Worm (Caenorhabditis elegans) whole organism, mixed stage, embryonic: ENCODE results near the gene sre-31.

Experiments used
- ceh-43 ChIP-seq: fragments of 200-800 bp; sonication (Bioruptor generic); optimal IDR thresholded peaks from 2 replicates; lab custom pipeline; 2018; ENCODE audit warnings: mild to moderate bottlenecking, missing genetic modification characterization, moderate library complexity, missing compliant biosample characterization
- ces-1 ChIP-seq: fragments of 150-350 bp; optimal IDR thresholded peaks from 2 replicates; lab custom pipeline; 2014; ENCODE audit warnings: missing biosample characterization, missing genetic modification reagents, missing genetic modification characterization
- ham-2 ChIP-seq: fragments of 200-800 bp; sonication (Bioruptor generic); optimal IDR thresholded peaks from 2 replicates; lab custom pipeline; 2018; ENCODE audit warnings: mild to moderate bottlenecking, missing genetic modification characterization, missing compliant biosample characterization
- lsy-2 ChIP-seq: fragments of 150-350 bp; optimal IDR thresholded peaks from 2 replicates; lab custom pipeline; 2014; ENCODE audit warnings: missing biosample characterization, missing genetic modification characterization
- nhr-237 ChIP-seq: fragments of 150-350 bp; optimal IDR thresholded peaks from 2 replicates; lab custom pipeline; 2014; ENCODE audit warnings: missing biosample characterization, missing genetic modification characterization
- snpc-4 ChIP-seq: fragments of 150-350 bp; optimal IDR thresholded peaks from 2 replicates; lab custom pipeline; 2014; ENCODE audit warnings: missing biosample characterization, missing genetic modification characterization

DNA sequence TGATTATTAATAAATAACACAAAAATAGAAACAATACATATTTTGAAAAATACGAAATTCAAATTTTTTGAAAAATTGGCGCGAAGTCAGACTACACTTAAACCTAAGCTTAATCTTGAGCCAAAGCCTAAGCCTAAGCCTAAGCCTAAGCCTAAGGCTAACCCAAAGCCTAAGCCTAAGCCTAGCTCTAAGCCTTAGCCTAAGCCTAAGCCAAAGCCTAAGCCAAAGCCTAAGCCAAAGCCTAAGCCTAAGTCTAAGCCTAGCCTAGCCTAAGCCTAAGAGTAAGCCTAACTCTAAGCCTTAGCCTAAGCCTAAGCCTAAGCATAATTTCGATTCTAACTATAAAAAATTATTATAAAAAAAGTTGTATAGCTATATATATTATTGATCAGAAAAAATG, 27.7 kb downstream of the sre-31 start:
- TF ChIP-seq nhr-237 = no peak
- peak; percentile 12 for TF ChIP-seq ham-2 (GFP tag; lab: Kevin White, UChicago)
- no peak for TF ChIP-seq lsy-2
- TF ChIP-seq ces-1 = no peak
- TF ChIP-seq ceh-43 (GFP tag; lab: Kevin White, UChicago) = no peak
- no peak for TF ChIP-seq snpc-4 (tag; lab: Kevin White, UChicago)
